Worm (Caenorhabditis elegans) whole organism, L4/young adult: ENCODE results near the gene fkb-6.

Source experiments
- W03F9.2 ChIP-seq: fragments of 150-350 bp; optimal IDR thresholded peaks from 2 replicates; lab custom pipeline; 2014; ENCODE audit warnings: missing biosample characterization, missing genetic modification characterization
- dao-5 ChIP-seq: sonication (generic microtip); optimal IDR thresholded peaks from 2 replicates; lab custom pipeline; 2016; ENCODE audit warnings: missing genotype, missing genetic modification characterization, moderate library complexity, missing compliant biosample characterization
- him-1 ChIP-seq: sonication (generic microtip); optimal IDR thresholded peaks from 2 replicates; lab custom pipeline; 2016; ENCODE audit warnings: missing genotype, missing genetic modification reagents, missing genetic modification characterization, missing compliant biosample characterization

DNA sequence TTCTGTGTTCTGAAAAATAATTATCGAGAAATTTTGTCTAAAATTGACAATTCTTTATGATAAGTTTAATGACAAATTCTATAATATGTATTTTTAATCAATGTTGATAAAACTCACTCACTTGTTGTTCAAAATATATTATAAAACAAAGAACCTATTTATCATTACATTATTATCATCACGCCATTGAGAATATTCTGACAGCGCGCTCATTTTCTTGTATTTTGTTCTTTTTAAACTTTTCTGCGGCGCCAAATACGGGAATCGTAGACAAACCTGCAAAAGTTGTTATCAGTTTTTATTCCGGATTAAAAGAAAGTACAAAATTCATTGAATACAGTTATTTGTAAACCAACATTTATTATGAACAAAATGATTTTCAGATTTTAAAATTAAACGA, 20.4 kb downstream of the fkb-6 start:
- TF ChIP-seq W03F9.2 (tag; lab: Kevin White, UChicago): peak; percentile 33
- TF ChIP-seq dao-5 (tag; lab: Kevin White, UChicago): no peak
- TF ChIP-seq him-1 (tag; lab: Kevin White, UChicago): no peak
